Worm (Caenorhabditis elegans) whole organism, L1 larva: ENCODE results near the gene parn-2.

Source experiments
- grh-1 ChIP-seq: fragments of 200-800 bp; sonication (Bioruptor generic); IDR thresholded peaks from 2 replicates; pipeline ENCODE4 v1.3.6; 2022; ENCODE audit warnings: missing genetic modification reagents, missing genetic modification characterization, missing compliant biosample characterization
- jun-1 ChIP-seq: fragments of 150-350 bp; optimal IDR thresholded peaks from 2 replicates; lab custom pipeline; 2014; ENCODE audit warnings: missing biosample characterization, missing genetic modification reagents, missing genetic modification characterization
- lin-13 ChIP-seq: fragments of 150-350 bp; optimal IDR thresholded peaks from 2 replicates; lab custom pipeline; 2014; ENCODE audit warnings: missing biosample characterization, missing genetic modification reagents, missing genetic modification characterization
- nhr-85 ChIP-seq: sonication (generic microtip); peaks from one replicate; lab custom pipeline; 2016; ENCODE audit warnings: missing genetic modification characterization, inconsistent platforms, missing compliant biosample characterization
- sup-37 ChIP-seq: fragments of 200-800 bp; sonication (Bioruptor generic); optimal IDR thresholded peaks from 2 replicates; lab custom pipeline; 2018; ENCODE audit warnings: mild to moderate bottlenecking, missing genetic modification characterization, missing compliant biosample characterization
- tbx-2 ChIP-seq: sonication (generic microtip); optimal IDR thresholded peaks from 2 replicates; lab custom pipeline; 2016; ENCODE audit warnings: missing genetic modification characterization, missing compliant biosample characterization
- unc-86 ChIP-seq: sonication (generic microtip); optimal IDR thresholded peaks from 2 replicates; lab custom pipeline; 2016; ENCODE audit warnings: missing genetic modification characterization, missing compliant biosample characterization
- ztf-4 ChIP-seq: fragments of 150-350 bp; optimal IDR thresholded peaks from 2 replicates; lab custom pipeline; 2014; ENCODE audit warnings: missing biosample characterization, missing genetic modification characterization

ce11 chrII:12211652-12212245 lies 44.7 kb downstream of the parn-2 start:
- TF ChIP-seq jun-1 (tag; lab: Kevin White, UChicago) (no peak), grh-1 (no peak), nhr-85 (tag; lab: Kevin White, UChicago) (no peak), unc-86 (tag; lab: Kevin White, UChicago) (no peak), lin-13 (GFP tag; lab: Kevin White, UChicago) (no peak), sup-37 (GFP tag; lab: Kevin White, UChicago) (no peak), tbx-2 (tag; lab: Kevin White, UChicago) (no peak), ztf-4 (no peak)
